Worm (Caenorhabditis elegans) whole organism, L4/young adult: Measurements from ENCODE around the gene C03B1.5.

ENCODE experiments used
- W03F9.2 ChIP-seq: fragments of 150-350 bp; optimal IDR thresholded peaks from 2 replicates; lab custom pipeline; 2014; ENCODE audit warnings: missing biosample characterization, missing genetic modification characterization
- dao-5 ChIP-seq: sonication (generic microtip); optimal IDR thresholded peaks from 2 replicates; lab custom pipeline; 2016; ENCODE audit warnings: missing genotype, missing genetic modification characterization, moderate library complexity, missing compliant biosample characterization
- him-1 ChIP-seq: sonication (generic microtip); optimal IDR thresholded peaks from 2 replicates; lab custom pipeline; 2016; ENCODE audit warnings: missing genotype, missing genetic modification reagents, missing genetic modification characterization, missing compliant biosample characterization

DNA sequence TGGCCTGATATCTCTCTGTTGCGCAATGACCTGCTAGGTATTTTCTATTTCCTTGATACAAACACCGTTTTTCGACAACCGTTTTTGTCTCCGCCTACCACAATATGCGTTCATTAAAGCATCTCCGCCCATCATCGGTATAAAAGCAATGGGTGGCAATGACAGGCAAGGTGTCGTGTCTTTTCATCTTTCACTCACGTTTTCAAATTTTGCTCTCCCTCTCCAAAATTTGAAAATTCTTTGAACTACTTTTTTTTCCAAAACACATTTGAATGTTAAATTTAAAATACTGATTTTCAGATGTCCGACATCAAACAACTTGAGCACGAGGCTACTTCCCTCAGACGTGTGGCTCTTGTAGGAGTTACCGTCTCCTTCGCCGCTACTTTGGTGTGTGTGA is 26.5 kb upstream of the C03B1.5 start, which contains the start of gene col-169:
- TF ChIP-seq W03F9.2 (tag; lab: Kevin White, UChicago), result no peak
- no peak for TF ChIP-seq dao-5 (tag; lab: Kevin White, UChicago)
- no peak for TF ChIP-seq him-1 (tag; lab: Kevin White, UChicago)
